Fruit fly (Drosophila melanogaster): ENCODE results near the gene CG11417.

Gene CG11417

DNA sequence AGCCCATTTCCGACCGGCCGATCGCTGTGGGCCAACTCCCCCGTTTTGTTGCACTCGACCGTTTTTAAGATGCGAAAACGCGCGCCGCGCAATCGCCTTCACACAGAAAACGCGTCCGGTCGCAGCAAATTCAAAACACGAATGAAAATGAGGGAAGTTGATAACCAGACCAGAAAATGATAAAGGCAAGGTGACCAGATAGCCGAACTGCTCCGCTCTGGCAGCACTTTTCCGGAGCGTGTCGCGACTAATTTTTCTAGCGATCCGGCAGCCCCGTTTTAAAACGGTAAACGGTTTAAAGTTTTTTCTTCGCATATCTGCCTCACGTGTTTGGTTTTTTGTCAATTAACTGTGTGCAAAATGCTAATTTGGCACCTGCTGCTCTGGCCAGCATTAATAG lies 31.6 kb upstream of the CG11417 start, which contains the start of gene DAAM (continued):
- TF ChIP-seq CG7963 (GFP tag; IDR thresholded peaks at IDR 0.05; ENCODE audit: partially characterized antibody): peak; percentile 26; the same call in 1 of the 3 replicates
- TF ChIP-seq lola (GFP tag; optimal IDR thresholded peaks at IDR 0.05): no peak
- peak; percentile 29 for TF ChIP-seq zen (tag; optimal IDR thresholded peaks at IDR 0.05)
- no peak for TF ChIP-seq da (GFP tag; optimal IDR thresholded peaks at IDR 0.05)
- no peak for TF ChIP-seq Gsc (GFP tag; IDR thresholded peaks at IDR 0.05)
- TF ChIP-seq CG32767 (GFP tag; IDR thresholded peaks at IDR 0.05): 0 out of 2 replicates have a peak, but pooled peaks have one; percentile 23
- no peak for TF ChIP-seq Sox100B (GFP tag; optimal IDR thresholded peaks at IDR 0.05)
- no peak for TF ChIP-seq ttk (GFP tag; IDR thresholded peaks at IDR 0.05)
- no peak for TF ChIP-seq TFAM (GFP tag; optimal IDR thresholded peaks at IDR 0.05)
- no peak for TF ChIP-seq Fer2 (tag; optimal IDR thresholded peaks at IDR 0.05)
- TF ChIP-seq fd3F (GFP tag; optimal IDR thresholded peaks at IDR 0.05): peak; percentile 23
- TF ChIP-seq Mad (GFP tag; optimal IDR thresholded peaks at IDR 0.05): peak; percentile 57
- no peak for TF ChIP-seq CG4854 (GFP tag; optimal IDR thresholded peaks at IDR 0.05)
- TF ChIP-seq pho (GFP tag; optimal IDR thresholded peaks at IDR 0.05): peak; percentile 4
- TF ChIP-seq onecut (GFP tag; IDR thresholded peaks at IDR 0.05): no peak
- no peak for TF ChIP-seq CG31388 (GFP tag; optimal IDR thresholded peaks at IDR 0.05)
- 0 out of 3 replicates have a peak, but pooled peaks have one; percentile 29 for TF ChIP-seq CG16813 (GFP tag; IDR thresholded peaks at IDR 0.05; ENCODE audit: partially characterized antibody)
- no peak for TF ChIP-seq Xrp1 (GFP tag; IDR thresholded peaks at IDR 0.05)
- TF ChIP-seq CG6654 (GFP tag; optimal IDR thresholded peaks at IDR 0.05): no peak
- TF ChIP-seq Ssrp (tag; optimal IDR thresholded peaks at IDR 0.05): no peak
- TF ChIP-seq CG18599 (GFP tag; optimal IDR thresholded peaks at IDR 0.05): peak; percentile 31
- TF ChIP-seq ind (GFP tag; optimal IDR thresholded peaks at IDR 0.05): peak; percentile 7
- peak; percentile 99 for TF ChIP-seq Myb (GFP tag; optimal IDR thresholded peaks at IDR 0.05)
- peak; percentile 58 for TF ChIP-seq Hsf (GFP tag; optimal IDR thresholded peaks at IDR 0.05)
- TF ChIP-seq Gug (GFP tag; IDR thresholded peaks at IDR 0.05): no peak
- peak in 1 of 2 experiments; percentile 30 for TF ChIP-seq crp (GFP tag; optimal IDR thresholded peaks at IDR 0.05)
- peak; percentile 37 for TF ChIP-seq CG7928 (GFP tag; optimal IDR thresholded peaks at IDR 0.05)
- no peak for TF ChIP-seq kay (GFP tag; optimal IDR thresholded peaks at IDR 0.05)
- TF ChIP-seq Mes4 (GFP tag; optimal IDR thresholded peaks at IDR 0.05): no peak
- TF ChIP-seq CG9727 (GFP tag; optimal IDR thresholded peaks at IDR 0.05): no peak
- TF ChIP-seq D19A (tag; optimal IDR thresholded peaks at IDR 0.05): no peak
- peak; percentile 24 for TF ChIP-seq pros (GFP tag; optimal IDR thresholded peaks at IDR 0.05)
- no peak for TF ChIP-seq eve (GFP tag; optimal IDR thresholded peaks at IDR 0.05)
- TF ChIP-seq bowl (GFP tag; IDR thresholded peaks at IDR 0.05): no peak
- no peak for TF ChIP-seq CG8388 (GFP tag; optimal IDR thresholded peaks at IDR 0.05)
- no peak for TF ChIP-seq CG13424 (tag; optimal IDR thresholded peaks at IDR 0.05)
- peak; percentile 48; the same call in 1 of the 3 replicates for TF ChIP-seq CG34422 (GFP tag; IDR thresholded peaks at IDR 0.05)
- peak; percentile 6 for TF ChIP-seq CG17359 (tag; optimal IDR thresholded peaks at IDR 0.05)
- peak; percentile 3 for TF ChIP-seq CG11723 (GFP tag; optimal IDR thresholded peaks at IDR 0.05)
- TF ChIP-seq CG2889 (GFP tag; IDR thresholded peaks at IDR 0.05): no peak
- no peak for TF ChIP-seq CG6689 (GFP tag; IDR thresholded peaks at IDR 0.05)
- TF ChIP-seq Stat92E (GFP tag; optimal IDR thresholded peaks at IDR 0.05): no peak
- TF ChIP-seq twi (tag; optimal IDR thresholded peaks at IDR 0.05): no peak
- peak; percentile 44; the same call in 2 of the 3 replicates for TF ChIP-seq sr (GFP tag; IDR thresholded peaks at IDR 0.05)
- peak in 1 of 2 experiments; percentile 5 for TF ChIP-seq Eip74EF (GFP tag; optimal IDR thresholded peaks at IDR 0.05)
- TF ChIP-seq nerfin-2 (GFP tag; IDR thresholded peaks at IDR 0.05; ENCODE audit: partially characterized antibody): peak; percentile 59; the same call in 1 of the 2 replicates
- TF ChIP-seq CG3065 (GFP tag; optimal IDR thresholded peaks at IDR 0.05): no peak
- no peak for TF ChIP-seq CG4730 (GFP tag; IDR thresholded peaks at IDR 0.05)
- peak; percentile 47 for TF ChIP-seq dm (GFP tag; optimal IDR thresholded peaks at IDR 0.05)
- TF ChIP-seq Pdp1 (GFP tag; optimal IDR thresholded peaks at IDR 0.05): peak in 1 of 2 experiments; percentile 2
